Fruit fly (Drosophila melanogaster): ENCODE results near the gene RNaseX25.

RNaseX25 gene

DNA sequence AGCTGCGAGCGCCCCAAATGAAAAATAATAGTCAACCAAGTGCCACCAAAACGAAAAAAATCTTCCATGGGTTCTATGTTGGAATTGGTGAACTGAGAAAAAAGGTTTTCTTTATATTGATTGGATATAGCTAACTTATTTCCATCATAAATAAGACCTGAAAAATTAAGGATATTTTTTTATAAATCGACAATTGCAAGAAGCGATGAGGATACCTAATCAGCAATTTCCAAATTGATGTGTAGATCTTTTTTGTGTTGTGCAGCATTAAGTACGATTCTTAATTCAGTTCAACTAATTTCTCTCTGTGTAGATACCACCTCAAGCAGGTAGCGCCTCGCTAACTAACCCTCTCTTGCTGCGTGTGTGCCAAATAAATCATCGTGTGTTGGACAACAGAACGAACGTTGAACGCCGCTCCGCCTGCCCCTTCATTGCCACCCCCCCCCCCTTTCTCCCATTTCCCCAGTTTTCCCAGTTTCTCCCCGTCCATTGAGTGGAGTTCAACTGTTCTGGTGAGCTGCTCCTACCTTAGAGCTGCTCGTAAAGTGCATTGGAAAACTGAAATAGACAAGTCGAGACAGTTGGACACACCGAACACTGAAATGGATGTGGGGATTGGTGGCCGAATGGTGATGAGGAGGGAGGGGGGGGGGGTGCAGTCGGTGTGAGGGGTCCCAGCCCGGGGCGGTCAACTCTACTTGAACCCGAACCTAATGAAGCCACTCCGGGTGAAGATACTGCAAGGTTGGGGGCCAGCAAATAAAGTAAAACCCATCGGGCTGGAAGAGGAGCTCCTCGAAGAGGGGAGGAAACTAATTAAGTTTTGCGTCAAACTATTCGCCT is 18.7 kb downstream of the RNaseX25 start (continued):
- TF ChIP-seq Poxn (GFP tag; IDR thresholded peaks at IDR 0.05) (no peak), Ptx1 (GFP tag; IDR thresholded peaks at IDR 0.05) (peak; percentile 68), CG17568 (GFP tag; optimal IDR thresholded peaks at IDR 0.05) (peak; percentile 26), Meics (GFP tag; optimal IDR thresholded peaks at IDR 0.05) (peak; percentile 26), luna (GFP tag; optimal IDR thresholded peaks at IDR 0.05) (no peak), CG7556 (GFP tag; optimal IDR thresholded peaks at IDR 0.05) (peak; percentile 78), CG10979 (tag; optimal IDR thresholded peaks at IDR 0.05) (peak; percentile 92), Jarid2 (GFP tag; optimal IDR thresholded peaks at IDR 0.05) (peak; percentile 23), HLH3B (GFP tag; IDR thresholded peaks at IDR 0.05) (peak; percentile 27; the same call in 1 of the 2 replicates), rib (GFP tag; IDR thresholded peaks at IDR 0.05) (peak; percentile 38; the same call in 1 of the 2 replicates), sqz (GFP tag; optimal IDR thresholded peaks at IDR 0.05) (peak; percentile 69), pb (GFP tag; optimal IDR thresholded peaks at IDR 0.05) (peak; percentile 35), CG33557 (GFP tag; optimal IDR thresholded peaks at IDR 0.05) (peak; percentile 72), croc (GFP tag; conservative IDR thresholded peaks at IDR 0.05) (peak; percentile 70), lmd (GFP tag; IDR thresholded peaks at IDR 0.05) (peak; percentile 71; the same call in 1 of the 2 replicates), CG6813 (GFP tag; optimal IDR thresholded peaks at IDR 0.05) (peak; percentile 60), pzg (GFP tag; optimal IDR thresholded peaks at IDR 0.05) (no peak), jumu (GFP tag; optimal IDR thresholded peaks at IDR 0.05) (peak; percentile 60), gce (GFP tag; IDR thresholded peaks at IDR 0.05) (no peak), CG8388 (GFP tag; optimal IDR thresholded peaks at IDR 0.05) (peak; percentile 65), fd96Cb (tag; optimal IDR thresholded peaks at IDR 0.05) (peak; percentile 83), CG6854 (GFP tag; optimal IDR thresholded peaks at IDR 0.05) (peak; percentile 27), Blimp-1 (GFP tag; optimal IDR thresholded peaks at IDR 0.05) (peak; percentile 88), prd (optimal IDR thresholded peaks at IDR 0.05) (no peak), prd (GFP tag; IDR thresholded peaks at IDR 0.05) (peak; percentile 83), CG10267 (tag; optimal IDR thresholded peaks at IDR 0.05) (peak; percentile 86), CG10431 (GFP tag; optimal IDR thresholded peaks at IDR 0.05) (peak; percentile 56), CG18599 (GFP tag; optimal IDR thresholded peaks at IDR 0.05) (peak; percentile 55), Dad (GFP tag; optimal IDR thresholded peaks at IDR 0.05) (peak; percentile 55), otp (GFP tag; IDR thresholded peaks at IDR 0.05) (peak; percentile 49; the same call in 1 of the 3 replicates), ci (GFP tag; IDR thresholded peaks at IDR 0.05) (peak; percentile 43; the same call in 2 of the 3 replicates), exex (tag; optimal IDR thresholded peaks at IDR 0.05) (peak; percentile 41), Fer1 (GFP tag; optimal IDR thresholded peaks at IDR 0.05) (peak; percentile 36), da (GFP tag; optimal IDR thresholded peaks at IDR 0.05) (no peak), Eip74EF (GFP tag; optimal IDR thresholded peaks at IDR 0.05) (peak in 1 of 2 experiments; percentile 60), unc-4 (GFP tag; IDR thresholded peaks at IDR 0.05; ENCODE audit: partially characterized antibody) (no peak), CG4730 (GFP tag; IDR thresholded peaks at IDR 0.05) (no peak), CG4707 (GFP tag; optimal IDR thresholded peaks at IDR 0.05) (peak; percentile 16), tgo (GFP tag; IDR thresholded peaks at IDR 0.05) (peak; percentile 50; the same call in 1 of the 3 replicates), en (GFP tag; optimal IDR thresholded peaks at IDR 0.05) (peak; percentile 17), cwo (GFP tag; optimal IDR thresholded peaks at IDR 0.05) (peak; percentile 30), mirr (GFP tag; optimal IDR thresholded peaks at IDR 0.05) (no peak), CG9876 (GFP tag; optimal IDR thresholded peaks at IDR 0.05) (no peak), cg (GFP tag; optimal IDR thresholded peaks at IDR 0.05) (peak; percentile 42), slou (GFP tag; optimal IDR thresholded peaks at IDR 0.05) (no peak), trh (GFP tag; optimal IDR thresholded peaks at IDR 0.05) (peak; percentile 9), Hr78 (GFP tag; optimal IDR thresholded peaks at IDR 0.05) (peak in 1 of 2 experiments; percentile 52), CG12744 (GFP tag; optimal IDR thresholded peaks at IDR 0.05) (no peak)

Measured in whole organism, embryonic.